Worm (Caenorhabditis elegans): Measurements from ENCODE around the gene Y64H9A.2.

Gene Y64H9A.2

DNA sequence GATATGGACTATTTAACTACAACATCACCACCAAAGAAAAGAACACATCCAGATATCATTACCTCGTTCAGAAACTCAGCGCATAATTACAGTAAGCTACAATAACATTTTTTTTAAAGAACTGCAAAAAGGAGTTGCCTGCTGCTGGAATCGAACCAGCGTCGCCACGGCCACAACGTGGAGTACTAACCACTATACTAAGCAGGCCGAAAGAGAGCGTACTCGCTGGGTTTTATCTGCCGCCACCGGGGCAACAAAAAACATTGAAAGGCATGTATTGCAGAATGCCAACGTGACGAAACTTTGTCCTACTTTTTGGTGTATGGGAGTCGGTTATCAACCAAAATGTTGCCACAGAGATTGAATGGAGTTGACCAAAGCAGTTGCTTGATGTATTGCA, 21.1 kb upstream of the Y64H9A.2 start (continued):
- TF ChIP-seq tbx-9 (tag; optimal IDR thresholded peaks at IDR 0.05; ENCODE audit: borderline replicate concordance) (no peak), egl-44 (GFP tag; IDR thresholded peaks at IDR 0.05) (peak; percentile 81), madf-8 (GFP tag; conservative IDR thresholded peaks at IDR 0.05) (no peak), nfya-2 (GFP tag; IDR thresholded peaks at IDR 0.05) (no peak), nfyb-1 (GFP tag; IDR thresholded peaks at IDR 0.05) (peak; percentile 69), dpff-1 (tag; optimal IDR thresholded peaks at IDR 0.05) (no peak), Y95B8A.8 (GFP tag; IDR thresholded peaks at IDR 0.05) (0 out of 2 replicates have a peak, but pooled peaks have one; percentile 13), repo-1 (tag; optimal IDR thresholded peaks at IDR 0.05) (no peak), bed-1 (GFP tag; IDR thresholded peaks at IDR 0.05) (no peak), cebp-2 (GFP tag; IDR thresholded peaks at IDR 0.05) (0 out of 2 replicates have a peak, but pooled peaks have one; percentile 18), aptf-3 (GFP tag; IDR thresholded peaks at IDR 0.05) (no peak; the same call in 1 of the 2 replicates), somi-1 (GFP tag; optimal IDR thresholded peaks at IDR 0.05) (peak; percentile 7), let-607 (tag; optimal IDR thresholded peaks at IDR 0.05) (peak; percentile 32 to 37), unc-130 (GFP tag; optimal IDR thresholded peaks at IDR 0.05) (no peak), madf-3 (GFP tag; IDR thresholded peaks at IDR 0.05) (no peak), ztf-26 (tag; optimal IDR thresholded peaks at IDR 0.05) (peak; percentile 28)

DNA sequence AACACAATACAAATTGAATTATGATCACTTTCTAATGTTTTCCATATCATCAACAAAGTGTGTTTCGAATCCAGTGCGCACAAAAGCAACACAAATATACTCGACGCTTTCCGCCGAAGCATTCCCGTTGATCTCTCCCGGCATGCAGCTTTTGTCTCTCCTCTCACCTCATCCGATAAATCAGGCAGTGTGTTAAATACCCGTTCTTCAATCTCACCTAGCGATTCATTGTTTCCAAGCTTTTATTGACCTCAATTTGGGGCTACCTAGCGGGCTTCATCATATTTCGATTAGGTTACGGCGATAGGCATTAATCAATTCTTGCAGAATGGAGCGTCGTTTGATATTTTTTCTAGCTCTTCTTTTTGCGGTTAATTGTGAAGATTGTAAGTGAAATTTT, 19.5 kb upstream of the Y64H9A.2 start, which contains the start of gene ZC449.1:
ZC449.1 (plus strand) TSS at position 121 of the 400 bp plus-strand sequence.
- TF ChIP-seq egl-44 (GFP tag; IDR thresholded peaks at IDR 0.05) (no peak), let-526 (GFP tag; IDR thresholded peaks at IDR 0.05) (no peak), gei-17 (GFP tag; optimal IDR thresholded peaks at IDR 0.05) (no peak), dpff-1 (tag; optimal IDR thresholded peaks at IDR 0.05) (no peak), egrh-3 (GFP tag; IDR thresholded peaks at IDR 0.05) (no peak), madf-8 (GFP tag; conservative IDR thresholded peaks at IDR 0.05) (no peak), ekl-4 (GFP tag; IDR thresholded peaks at IDR 0.05) (no peak), T26A5.8 (tag; optimal IDR thresholded peaks at IDR 0.05) (no peak), dpl-1 (GFP tag; optimal IDR thresholded peaks at IDR 0.05) (no peak), efl-1 (GFP tag; optimal IDR thresholded peaks at IDR 0.05) (no peak), pbrm-1 (GFP tag; IDR thresholded peaks at IDR 0.05) (no peak), hlh-26 (GFP tag; conservative IDR thresholded peaks at IDR 0.05) (no peak), aptf-2 (GFP tag; conservative IDR thresholded peaks at IDR 0.05) (no peak)

DNA sequence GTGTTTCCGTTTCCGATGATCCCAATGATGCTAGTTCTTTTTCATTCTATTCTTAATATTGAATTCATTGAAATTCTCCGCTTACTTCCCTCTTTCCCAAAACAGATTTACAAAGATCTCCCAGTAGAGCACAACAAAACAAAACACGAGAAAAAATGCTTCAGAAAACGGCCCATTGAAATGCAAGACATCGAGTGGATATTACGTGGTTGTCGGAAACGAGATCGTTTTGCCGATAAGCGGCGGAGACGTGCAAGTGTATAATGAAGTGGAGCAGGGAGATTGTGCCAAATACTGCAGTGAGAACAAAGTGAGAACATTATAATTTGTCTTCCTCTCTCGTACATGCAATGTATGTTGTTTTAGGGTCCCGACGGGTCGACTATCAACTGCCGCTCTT, 17.3 kb upstream of the Y64H9A.2 start:
- TF ChIP-seq nfyb-1 (GFP tag; IDR thresholded peaks at IDR 0.05), result no peak
- TF ChIP-seq attf-5 (GFP tag; optimal IDR thresholded peaks at IDR 0.05), result no peak
- no peak for TF ChIP-seq hsf-1 (GFP tag; IDR thresholded peaks at IDR 0.05)
- TF ChIP-seq snpc-4 (GFP tag; optimal IDR thresholded peaks at IDR 0.05), result no peak
- no peak for TF ChIP-seq snpc-4 (tag; optimal IDR thresholded peaks at IDR 0.05)
- TF ChIP-seq ceh-91 (GFP tag; IDR thresholded peaks at IDR 0.05), result no peak
- no peak for TF ChIP-seq ZK185.1 (tag; optimal IDR thresholded peaks at IDR 0.05; ENCODE audit: poor library complexity, severe bottlenecking)
- TF ChIP-seq zfh-2 (GFP tag; conservative IDR thresholded peaks at IDR 0.05), result no peak
- no peak for TF ChIP-seq attf-6 (GFP tag; IDR thresholded peaks at IDR 0.05)
- no peak for TF ChIP-seq pha-4 (tag; optimal IDR thresholded peaks at IDR 0.05)
- TF ChIP-seq bed-2 (GFP tag; IDR thresholded peaks at IDR 0.05), result no peak
- no peak for TF ChIP-seq pbrm-1 (GFP tag; IDR thresholded peaks at IDR 0.05)
- TF ChIP-seq nhr-90 (tag; optimal IDR thresholded peaks at IDR 0.05), result no peak
- TF ChIP-seq unc-62 (GFP tag; optimal IDR thresholded peaks at IDR 0.05), result no peak

Data from whole organism, young adult.